Worm (Caenorhabditis elegans): ENCODE results near the gene str-214.

DNA sequence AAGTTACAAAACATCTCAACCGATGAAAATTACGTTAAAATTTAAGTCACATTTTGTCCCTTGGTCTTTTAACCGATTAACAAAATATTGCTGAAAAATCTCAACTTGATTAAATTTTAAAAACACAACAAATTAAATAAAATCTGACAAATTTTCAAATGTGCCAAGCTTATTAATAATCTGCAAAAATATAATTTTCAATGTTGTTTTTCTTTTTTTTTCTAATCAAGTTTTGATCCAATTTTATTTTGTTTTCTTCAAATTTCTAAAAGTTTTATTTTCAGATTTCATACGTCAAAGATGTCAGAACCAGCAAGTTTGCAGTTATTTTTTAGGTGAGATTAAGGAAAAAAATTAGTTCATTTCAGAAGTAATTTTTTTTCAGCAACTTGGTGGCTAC lies 21.2 kb downstream of the str-214 start, which contains the start of gene srw-87:
- TF ChIP-seq tra-4 (tag; optimal IDR thresholded peaks at IDR 0.05) (no peak), flt-1 (GFP tag; IDR thresholded peaks at IDR 0.05) (no peak), B0310.2 (tag; optimal IDR thresholded peaks at IDR 0.05) (no peak)
